Fruit fly (Drosophila melanogaster) whole organism, embryonic: ENCODE data around the gene Noa36.

ENCODE experiments used
- ATbp ChIP-seq: fragments of 200-800 bp; sonication (Bioruptor generic); optimal IDR thresholded peaks from 2 replicates; lab custom pipeline; 2017; ENCODE audit warnings: missing biosample characterization, mild to moderate bottlenecking, missing genetic modification characterization, missing genetic modification reagents
- CG10543 ChIP-seq: fragments of 200-800 bp; sonication (Bioruptor generic); optimal IDR thresholded peaks from 3 replicates; lab custom pipeline; 2017; ENCODE audit warnings: missing biosample characterization, mild to moderate bottlenecking, missing genetic modification characterization, moderate library complexity
- CG10654 ChIP-seq: fragments of 200-800 bp; sonication (Bioruptor generic); optimal IDR thresholded peaks from 2 replicates; lab custom pipeline; 2016; ENCODE audit warnings: missing biosample characterization, missing genetic modification characterization
- CG12769 ChIP-seq: fragments of 200-800 bp; sonication (Bioruptor generic); optimal IDR thresholded peaks from 2 replicates; lab custom pipeline; 2019; ENCODE audit warnings: missing biosample characterization, mild to moderate bottlenecking, missing genetic modification characterization, moderate library complexity
- CG15479 ChIP-seq: fragments of 200-800 bp; sonication (Bioruptor generic); optimal IDR thresholded peaks from 3 replicates; lab custom pipeline; 2019; ENCODE audit warnings: missing biosample characterization, mild to moderate bottlenecking, missing genetic modification characterization, moderate library complexity
- CG15696 ChIP-seq: fragments of 200-800 bp; sonication (Bioruptor generic); optimal IDR thresholded peaks from 2 replicates; lab custom pipeline; 2019; ENCODE audit warnings: missing biosample characterization, mild to moderate bottlenecking, missing genetic modification characterization, moderate library complexity
- CG1603 ChIP-seq: fragments of 200-800 bp; sonication (Bioruptor generic); optimal IDR thresholded peaks from 2 replicates; lab custom pipeline; 2019; ENCODE audit warnings: missing biosample characterization, mild to moderate bottlenecking, missing genetic modification characterization, moderate library complexity
- CG18262 ChIP-seq: fragments of 200-800 bp; optimal IDR thresholded peaks from 3 replicates; lab custom pipeline; 2019; ENCODE audit warnings: missing biosample characterization, mild to moderate bottlenecking, missing genetic modification characterization, moderate library complexity
- CG18476 ChIP-seq: fragments of 200-800 bp; sonication (Bioruptor generic); optimal IDR thresholded peaks from 2 replicates; lab custom pipeline; 2016; ENCODE audit warnings: missing biosample characterization, mild to moderate bottlenecking, missing genetic modification characterization
- CG2875 ChIP-seq: fragments of 200-800 bp; sonication (Bioruptor generic); optimal IDR thresholded peaks from 2 replicates; lab custom pipeline; 2017; ENCODE audit warnings: missing biosample characterization, mild to moderate bottlenecking, missing genetic modification characterization, missing genetic modification reagents
- CG4360 ChIP-seq: fragments of 200-800 bp; sonication (Bioruptor generic); IDR thresholded peaks from 2 replicates; pipeline ENCODE4 v1.3.6; 2022; ENCODE audit warnings: missing biosample characterization, missing genetic modification characterization
- CG6254 ChIP-seq: fragments of 200-800 bp; sonication (Bioruptor generic); optimal IDR thresholded peaks from 3 replicates; lab custom pipeline; 2017; ENCODE audit warnings: mild to moderate bottlenecking, missing biosample characterization, missing genetic modification reagents, missing genetic modification characterization
- CG7928 ChIP-seq: fragments of 200-800 bp; sonication (Bioruptor generic); optimal IDR thresholded peaks from 2 replicates; lab custom pipeline; 2017; ENCODE audit warnings: missing biosample characterization, mild to moderate bottlenecking, missing genetic modification characterization
- D19B ChIP-seq: fragments of 200-800 bp; sonication (Bioruptor generic); optimal IDR thresholded peaks from 2 replicates; lab custom pipeline; 2017; ENCODE audit warnings: missing biosample characterization, mild to moderate bottlenecking, missing genetic modification characterization
- Dad ChIP-seq: fragments of 200-800 bp; sonication (Bioruptor generic); optimal IDR thresholded peaks from 3 replicates; lab custom pipeline; 2016; ENCODE audit warnings: missing biosample characterization, missing genetic modification characterization
- Fer3 ChIP-seq: fragments of 200-800 bp; sonication (Bioruptor generic); optimal IDR thresholded peaks from 2 replicates; lab custom pipeline; 2018; ENCODE audit warnings: missing biosample characterization, mild to moderate bottlenecking, missing genetic modification characterization, moderate library complexity
- Hr39 ChIP-seq: fragments of >200 bp; optimal IDR thresholded peaks from 2 replicates; lab custom pipeline; 2017
- Jarid2 ChIP-seq: fragments of 200-800 bp; sonication (Bioruptor generic); optimal IDR thresholded peaks from 3 replicates; lab custom pipeline; 2017; ENCODE audit warnings: mild to moderate bottlenecking, missing biosample characterization, missing genetic modification reagents, missing genetic modification characterization
- Lhr ChIP-seq: fragments of 200-800 bp; sonication (Bioruptor generic); optimal IDR thresholded peaks from 3 replicates; lab custom pipeline; 2017; ENCODE audit warnings: mild to moderate bottlenecking, missing biosample characterization, missing genetic modification reagents, missing genetic modification characterization
- Med ChIP-seq: fragments of 200-800 bp; sonication (Bioruptor generic); peaks from one replicate; lab custom pipeline; 2016; ENCODE audit warnings: missing biosample characterization, missing genetic modification characterization, mild to moderate bottlenecking, inconsistent platforms, moderate library complexity
- Meics ChIP-seq: fragments of 200-800 bp; sonication (Bioruptor generic); optimal IDR thresholded peaks from 2 replicates; lab custom pipeline; 2017; ENCODE audit warnings: missing biosample characterization, mild to moderate bottlenecking, missing genetic modification characterization
- Nf-YB ChIP-seq: fragments of 200-800 bp; sonication (Bioruptor generic); optimal IDR thresholded peaks from 3 replicates; lab custom pipeline; 2019; ENCODE audit warnings: missing biosample characterization, mild to moderate bottlenecking, missing genetic modification characterization, moderate library complexity
- NfI ChIP-seq: fragments of 200-800 bp; sonication (Bioruptor generic); optimal IDR thresholded peaks from 3 replicates; lab custom pipeline; 2018; ENCODE audit warnings: missing biosample characterization, mild to moderate bottlenecking, missing genetic modification characterization, moderate library complexity
- Oli ChIP-seq: fragments of 200-800 bp; sonication (Bioruptor generic); optimal IDR thresholded peaks from 2 replicates; lab custom pipeline; 2018; ENCODE audit warnings: missing biosample characterization, mild to moderate bottlenecking, missing genetic modification characterization, moderate library complexity
- Xbp1 ChIP-seq: fragments of 200-800 bp; sonication (Bioruptor generic); optimal IDR thresholded peaks from 3 replicates; lab custom pipeline; 2016; ENCODE audit warnings: missing biosample characterization, mild to moderate bottlenecking, missing genetic modification characterization
- caup ChIP-seq: fragments of 200-800 bp; sonication (Bioruptor generic); optimal IDR thresholded peaks from 3 replicates; lab custom pipeline; 2017; ENCODE audit warnings: missing biosample characterization, mild to moderate bottlenecking, missing genetic modification characterization, moderate library complexity; ENCODE audit not compliant: severe bottlenecking
- chinmo ChIP-seq: fragments of 200-800 bp; sonication (Bioruptor generic); IDR thresholded peaks from 4 replicates; pipeline ENCODE4 v1.3.6; 2022; ENCODE audit warnings: missing biosample characterization, missing genetic modification characterization; ENCODE audit not compliant: partially characterized antibody
- dimm ChIP-seq: fragments of 200-800 bp; sonication (Bioruptor generic); IDR thresholded peaks from 2 replicates; pipeline ENCODE4 v1.3.6; 2022; ENCODE audit warnings: missing biosample characterization, missing genetic modification characterization
- disco-r ChIP-seq: fragments of 200-800 bp; sonication (Bioruptor generic); optimal IDR thresholded peaks from 2 replicates; lab custom pipeline; 2016; ENCODE audit warnings: missing biosample characterization, missing genetic modification characterization
- gce ChIP-seq: fragments of 200-800 bp; sonication (Bioruptor generic); IDR thresholded peaks from 3 replicates; pipeline ENCODE4 v1.3.6; 2022; ENCODE audit warnings: missing biosample characterization, missing genetic modification characterization
- grn ChIP-seq: fragments of 200-800 bp; sonication (Bioruptor generic); optimal IDR thresholded peaks from 3 replicates; lab custom pipeline; 2017; ENCODE audit warnings: missing biosample characterization, missing genetic modification characterization
- ken ChIP-seq: fragments of 200-800 bp; sonication (Bioruptor generic); IDR thresholded peaks from 3 replicates; pipeline ENCODE4 v1.3.6; 2022; ENCODE audit warnings: missing biosample characterization, missing genetic modification characterization
- klu ChIP-seq: fragments of 200-800 bp; sonication (Bioruptor generic); IDR thresholded peaks from 2 replicates; pipeline ENCODE4 v1.3.6; 2022; ENCODE audit warnings: missing biosample characterization, missing genetic modification characterization
- lbe ChIP-seq: fragments of 200-800 bp; sonication (Bioruptor generic); optimal IDR thresholded peaks from 2 replicates; lab custom pipeline; 2016; ENCODE audit warnings: missing biosample characterization, mild to moderate bottlenecking, missing genetic modification characterization
- nerfin-1 ChIP-seq: fragments of 200-800 bp; sonication (Bioruptor generic); optimal IDR thresholded peaks from 3 replicates; lab custom pipeline; 2019; ENCODE audit warnings: missing biosample characterization, mild to moderate bottlenecking, missing genetic modification characterization, moderate library complexity
- pros ChIP-seq: fragments of 200-800 bp; sonication (Bioruptor generic); optimal IDR thresholded peaks from 3 replicates; lab custom pipeline; 2019; ENCODE audit warnings: missing biosample characterization, mild to moderate bottlenecking, missing genetic modification characterization, moderate library complexity
- tll ChIP-seq, 2 experiments: fragments of 200-800 bp in 1 of 2; fragments of >200 bp in 1 of 2; sonication (Bioruptor generic) in 1 of 2; optimal IDR thresholded peaks; 2 replicates each; lab custom pipeline; 2017 to 2019; ENCODE audit warnings: missing biosample characterization in 2 of 2, missing genetic modification characterization in 2 of 2, mild to moderate bottlenecking in 1 of 2, moderate library complexity in 1 of 2
- toy ChIP-seq: fragments of 200-800 bp; sonication (Bioruptor generic); IDR thresholded peaks from 2 replicates; pipeline ENCODE4 v1.3.6; 2022; ENCODE audit warnings: missing biosample characterization, missing genetic modification characterization
- ttk ChIP-seq: fragments of 200-800 bp; sonication (Bioruptor generic); IDR thresholded peaks from 2 replicates; pipeline ENCODE4 v2.1.2; 2022; ENCODE audit warnings: missing biosample characterization, missing genetic modification characterization
- vvl ChIP-seq: fragments of 200-800 bp; sonication (Bioruptor generic); IDR thresholded peaks from 2 replicates; pipeline ENCODE4 v1.3.6; 2022; ENCODE audit warnings: missing biosample characterization, missing genetic modification characterization
- zf30C ChIP-seq: fragments of 200-800 bp; sonication (Bioruptor generic); optimal IDR thresholded peaks from 3 replicates; lab custom pipeline; 2018; ENCODE audit warnings: missing biosample characterization, mild to moderate bottlenecking, missing genetic modification characterization

Gene Noa36

DNA sequence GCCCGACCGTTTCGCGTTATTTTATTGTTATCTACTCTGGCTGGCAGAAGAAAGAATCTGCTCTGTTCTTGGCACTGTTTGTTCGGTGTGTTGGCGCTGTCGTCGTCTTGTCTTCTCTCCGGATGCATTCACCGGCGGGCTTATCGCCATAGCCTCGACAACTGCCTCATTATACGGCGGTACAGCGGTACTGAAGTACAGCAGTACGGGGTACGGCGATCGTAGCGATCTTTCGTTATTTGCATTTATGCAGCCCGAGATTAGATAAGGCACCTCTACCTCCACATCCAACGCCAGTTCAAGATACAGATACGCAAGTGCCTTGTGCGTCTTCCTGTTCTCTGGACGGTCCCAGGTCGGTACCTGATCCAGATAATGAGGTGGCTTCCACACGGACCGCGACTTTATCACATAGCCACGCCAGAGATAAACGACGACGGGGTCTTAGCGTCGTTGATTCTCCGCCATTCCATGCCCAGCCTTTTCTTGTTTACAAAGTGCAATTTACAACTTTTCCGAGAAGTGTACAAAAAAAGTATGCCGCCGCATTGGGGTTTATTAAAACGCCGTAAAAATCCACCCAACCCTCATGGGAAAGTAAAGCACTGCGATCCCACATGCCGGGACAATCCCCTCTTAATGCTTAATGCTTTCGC is 30.9 kb downstream of the Noa36 start:
- TF ChIP-seq Xbp1 (GFP tag; lab: Kevin White, UChicago) (no peak), Nf-YB (no peak), lbe (GFP tag; lab: Kevin White, UChicago) (no peak), gce (GFP tag; lab: Robert Waterston, UW) (0 out of 3 replicates have a peak, but pooled peaks have one; percentile 20), ATbp (no peak), CG15479 (GFP tag; lab: Kevin White, UChicago) (peak; percentile 95), Lhr (GFP tag; lab: Kevin White, UChicago) (no peak), Fer3 (tag; lab: Kevin White, UChicago) (no peak), CG10543 (GFP tag; lab: Kevin White, UChicago) (peak; percentile 34), CG18262 (tag; lab: Kevin White, UChicago) (no peak), pros (GFP tag; lab: Kevin White, UChicago) (peak; percentile 37), vvl (GFP tag; lab: Robert Waterston, UW) (no peak), klu (GFP tag; lab: Robert Waterston, UW) (no peak), CG7928 (GFP tag; lab: Kevin White, UChicago) (no peak), CG4360 (no peak), ttk (GFP tag; lab: Robert Waterston, UW) (no peak), CG12769 (peak; percentile 47), CG15696 (tag; lab: Kevin White, UChicago) (peak; percentile 5), ken (GFP tag; lab: Robert Waterston, UW) (0 out of 3 replicates have a peak, but pooled peaks have one; percentile 6), zf30C (GFP tag; lab: Kevin White, UChicago) (no peak), toy (no peak), Oli (tag; lab: Kevin White, UChicago) (no peak), Med (GFP tag; lab: Kevin White, UChicago) (peak; percentile 68), CG10654 (GFP tag; lab: Kevin White, UChicago) (no peak), CG2875 (GFP tag; lab: Kevin White, UChicago) (no peak), NfI (GFP tag; lab: Kevin White, UChicago) (no peak), D19B (GFP tag; lab: Kevin White, UChicago) (no peak), caup (GFP tag; lab: Kevin White, UChicago) (no peak), CG1603 (no peak), Hr39 (lab: Kevin White, UChicago) (no peak), CG6254 (GFP tag; lab: Kevin White, UChicago) (no peak), chinmo (GFP tag; lab: Robert Waterston, UW) (0 out of 4 replicates have a peak, but pooled peaks have one; percentile 40), grn (GFP tag; lab: Kevin White, UChicago) (peak; percentile 51), tll (GFP tag; optimal IDR thresholded peaks at IDR 0.05; lab: Kevin White, UChicago) (peak in 1 of 2 experiments; percentile 27), dimm (GFP tag; lab: Robert Waterston, UW) (no peak), nerfin-1 (tag; lab: Kevin White, UChicago) (no peak), Meics (GFP tag; lab: Kevin White, UChicago) (no peak), Dad (GFP tag; lab: Kevin White, UChicago) (no peak), CG18476 (GFP tag; lab: Kevin White, UChicago) (no peak), Jarid2 (GFP tag; lab: Kevin White, UChicago) (no peak), disco-r (no peak)
